Worm (Caenorhabditis elegans) whole organism, early embryonic: ENCODE measurements around the gene T03F6.9.
"Not testable (repeated sequence)": the region's sequence is repeated elsewhere in the genome, so short reads cannot be mapped to it uniquely, and the experiment has no call there.

Experiments used
- B0310.2 ChIP-seq: sonication (generic microtip); optimal IDR thresholded peaks from 2 replicates; lab custom pipeline; 2016; ENCODE audit warnings: mild to moderate bottlenecking, missing genetic modification characterization, missing compliant biosample characterization
- F13C5.2 ChIP-seq: sonication (generic microtip); optimal IDR thresholded peaks from 2 replicates; lab custom pipeline; 2017; ENCODE audit warnings: mild to moderate bottlenecking, missing genetic modification characterization, inconsistent platforms, missing compliant biosample characterization
- aly-1 ChIP-seq: sonication (generic microtip); optimal IDR thresholded peaks from 2 replicates; lab custom pipeline; 2016; ENCODE audit warnings: missing genetic modification characterization, missing compliant biosample characterization
- ama-1 ChIP-seq: fragments of 150-350 bp; optimal IDR thresholded peaks from 2 replicates; lab custom pipeline; 2014
- ceh-13 ChIP-seq: fragments of 200-800 bp; sonication (Bioruptor generic); optimal IDR thresholded peaks from 2 replicates; lab custom pipeline; 2018; ENCODE audit warnings: mild to moderate bottlenecking, missing genetic modification characterization, missing compliant biosample characterization
- ceh-36 ChIP-seq: sonication (generic microtip); optimal IDR thresholded peaks from 2 replicates; lab custom pipeline; 2016; ENCODE audit warnings: missing genetic modification characterization, inconsistent platforms, missing compliant biosample characterization
- ets-7 ChIP-seq: sonication (generic microtip); optimal IDR thresholded peaks from 2 replicates; lab custom pipeline; 2016; ENCODE audit warnings: missing genotype, missing genetic modification characterization, missing compliant biosample characterization
- flt-1 ChIP-seq: fragments of 200-800 bp; sonication (Bioruptor generic); IDR thresholded peaks from 2 replicates; pipeline ENCODE4 v1.3.6; 2022; ENCODE audit warnings: missing genetic modification characterization, missing compliant biosample characterization
- hmbx-1 ChIP-seq: sonication (generic microtip); optimal IDR thresholded peaks from 2 replicates; lab custom pipeline; 2016; ENCODE audit warnings: mild to moderate bottlenecking, missing genetic modification characterization, missing compliant biosample characterization
- hmg-4 ChIP-seq: fragments of 200-800 bp; sonication (Bioruptor generic); optimal IDR thresholded peaks from 2 replicates; lab custom pipeline; 2018; ENCODE audit warnings: mild to moderate bottlenecking, missing genetic modification characterization, missing compliant biosample characterization
- hnd-1 ChIP-seq: sonication (generic microtip); optimal IDR thresholded peaks from 2 replicates; lab custom pipeline; 2016; ENCODE audit warnings: missing genetic modification characterization, missing compliant biosample characterization
- pes-1 ChIP-seq: fragments of 200-800 bp; sonication (Bioruptor generic); IDR thresholded peaks from 2 replicates; pipeline ENCODE4 v1.3.6; 2022; ENCODE audit warnings: missing genetic modification reagents, missing genetic modification characterization, missing compliant biosample characterization
- scrt-1 ChIP-seq: fragments of 200-800 bp; sonication (Bioruptor generic); IDR thresholded peaks from 2 replicates; pipeline ENCODE4 v1.3.6; 2022; ENCODE audit warnings: missing genetic modification characterization, missing compliant biosample characterization
- sea-1 ChIP-seq: fragments of 200-800 bp; sonication (Bioruptor generic); conservative IDR thresholded peaks from 2 replicates; pipeline ENCODE4 v1.3.6; 2022; ENCODE audit warnings: missing genetic modification characterization, missing compliant biosample characterization
- tbx-11 ChIP-seq: fragments of 200-800 bp; sonication (Bioruptor generic); IDR thresholded peaks from 2 replicates; pipeline ENCODE4 v1.3.6; 2022; ENCODE audit warnings: missing genetic modification characterization, missing compliant biosample characterization
- tbx-37 ChIP-seq: fragments of 200-800 bp; sonication (Bioruptor generic); conservative IDR thresholded peaks from 2 replicates; pipeline ENCODE4 v1.3.6; 2022; ENCODE audit warnings: missing genetic modification reagents, missing genetic modification characterization, missing compliant biosample characterization
- tra-4 ChIP-seq: sonication (generic microtip); optimal IDR thresholded peaks from 2 replicates; lab custom pipeline; 2017; ENCODE audit warnings: missing genetic modification characterization, missing compliant biosample characterization

The T03F6.9 gene

DNA sequence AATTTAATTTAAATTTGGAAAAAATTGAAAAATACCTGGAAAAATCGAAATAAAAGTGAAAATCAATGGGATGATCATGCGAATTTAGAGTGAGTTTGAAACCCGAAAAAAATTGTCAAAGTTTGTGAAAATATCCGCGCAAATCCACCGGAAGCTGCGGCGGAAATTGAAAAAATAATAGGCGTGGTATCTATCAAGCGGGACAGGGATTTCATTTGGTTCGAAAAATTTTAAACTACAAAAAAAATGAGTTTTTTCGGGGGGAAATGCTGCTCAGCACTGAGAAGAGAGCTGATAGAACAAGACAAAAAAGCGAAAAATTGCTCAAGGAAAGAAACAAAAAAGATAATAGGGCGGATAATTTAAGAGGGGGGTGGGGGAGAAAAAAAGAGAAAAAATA lies at the start of gene T03F6.9:
Gene T03F6.9, minus strand, starts transcription at position 101 of the 400 bp plus-strand sequence.
- TF ChIP-seq sea-1 (GFP tag; lab: Robert Waterston, UW) = no peak
- TF ChIP-seq ceh-13 (GFP tag; lab: Kevin White, UChicago) = no peak
- no peak for TF ChIP-seq hnd-1 (tag; lab: Kevin White, UChicago)
- no peak for TF ChIP-seq flt-1 (GFP tag; lab: Robert Waterston, UW)
- TF ChIP-seq hmbx-1 (tag; lab: Kevin White, UChicago) = no peak
- TF ChIP-seq scrt-1 (GFP tag; lab: Robert Waterston, UW) = no peak
- TF ChIP-seq ama-1 = no peak
- TF ChIP-seq tra-4 (tag; lab: Kevin White, UChicago) = no peak
- no peak for TF ChIP-seq tbx-37

DNA sequence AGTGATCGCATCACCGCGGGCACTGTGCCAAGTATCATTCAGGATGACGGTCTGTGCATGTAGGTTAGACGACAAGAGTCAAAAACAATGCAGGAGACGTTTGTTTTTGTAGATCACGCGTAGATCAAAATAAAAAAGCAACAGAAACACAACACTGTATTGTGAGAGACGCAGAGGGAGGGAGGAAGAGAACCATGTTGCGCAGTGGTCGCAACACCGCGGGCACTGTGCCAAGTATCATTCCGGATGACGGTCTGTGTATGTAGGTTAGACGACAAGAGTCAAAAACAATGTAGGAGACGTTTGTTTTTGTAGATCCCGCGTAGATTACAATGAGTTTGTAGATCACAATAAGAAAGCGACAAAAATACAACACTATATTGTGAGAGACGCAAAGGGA lies 48.1 kb upstream of the T03F6.9 start:
- TF ChIP-seq ets-7 (tag; lab: Kevin White, UChicago) = no peak
- TF ChIP-seq hmg-4 (GFP tag; lab: Kevin White, UChicago) = no peak
- no peak for TF ChIP-seq F13C5.2 (tag; lab: Kevin White, UChicago)
- no peak for TF ChIP-seq pes-1 (GFP tag; lab: Robert Waterston, UW)
- no peak for TF ChIP-seq tra-4 (tag; lab: Kevin White, UChicago)
- TF ChIP-seq ceh-13 (GFP tag; lab: Kevin White, UChicago) = no peak

DNA sequence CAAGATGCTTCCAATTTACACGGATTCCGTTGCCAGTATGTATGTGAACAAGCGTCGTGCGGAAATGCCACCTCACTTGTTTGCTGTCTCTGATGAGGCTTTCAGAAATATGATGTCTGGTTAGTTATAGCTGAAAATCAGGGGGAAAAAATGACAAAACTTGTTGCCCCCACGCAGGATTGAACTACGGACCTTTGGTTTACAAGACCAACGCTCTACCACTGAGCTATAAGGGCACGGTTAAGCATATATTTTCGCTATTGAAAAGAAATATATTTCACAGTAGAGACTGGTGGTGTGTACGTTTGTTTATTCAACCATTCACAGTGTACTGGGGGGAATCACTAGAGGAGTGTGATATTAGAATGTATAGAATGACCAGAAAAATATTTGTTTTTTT lies 40.3 kb upstream of the T03F6.9 start:
- TF ChIP-seq B0310.2 (tag; lab: Kevin White, UChicago) = no peak
- TF ChIP-seq flt-1 (GFP tag; lab: Robert Waterston, UW) = no peak
- no peak for TF ChIP-seq tbx-11 (GFP tag; lab: Robert Waterston, UW)
- TF ChIP-seq ama-1 = no peak
- no peak for TF ChIP-seq hnd-1 (tag; lab: Kevin White, UChicago)
- TF ChIP-seq hmg-4 (GFP tag; lab: Kevin White, UChicago) = no peak
- TF ChIP-seq tbx-37 = no peak

DNA sequence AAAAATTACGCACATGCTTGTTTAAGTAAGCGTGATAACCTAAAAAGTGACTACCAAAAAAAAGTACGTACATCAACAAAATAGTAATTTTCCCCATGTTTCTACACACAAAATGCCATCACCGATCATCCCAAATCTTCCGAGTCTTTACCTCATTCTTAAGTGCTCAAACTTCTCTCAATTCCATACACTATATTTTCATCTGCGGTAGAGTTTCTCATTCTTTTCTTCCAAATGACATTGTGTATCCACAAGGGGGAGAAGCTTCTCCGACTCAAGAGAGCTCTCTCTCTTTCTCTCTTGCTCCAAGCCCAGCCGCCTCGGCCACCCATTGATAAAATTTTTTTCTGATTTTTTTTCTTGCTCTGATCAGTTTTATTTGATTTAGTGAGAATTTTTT lies 38.6 kb upstream of the T03F6.9 start, which contains the start of gene myo-6:
Gene myo-6, plus strand, starts transcription at position 301 of the 400 bp plus-strand sequence.
- TF ChIP-seq sea-1 (GFP tag; lab: Robert Waterston, UW) = no peak
- TF ChIP-seq tbx-37 = no peak
- TF ChIP-seq aly-1 (tag; lab: Kevin White, UChicago) = no peak
- TF ChIP-seq B0310.2 (tag; lab: Kevin White, UChicago) = no peak
- no peak for TF ChIP-seq hnd-1 (tag; lab: Kevin White, UChicago)
- no peak for TF ChIP-seq tra-4 (tag; lab: Kevin White, UChicago)
- TF ChIP-seq ceh-13 (GFP tag; lab: Kevin White, UChicago) = no peak
- no peak for TF ChIP-seq ets-7 (tag; lab: Kevin White, UChicago)
- TF ChIP-seq pes-1 (GFP tag; lab: Robert Waterston, UW) = no peak
- no peak for TF ChIP-seq flt-1 (GFP tag; lab: Robert Waterston, UW)
- no peak for TF ChIP-seq ceh-36
- no peak for TF ChIP-seq hmg-4 (GFP tag; lab: Kevin White, UChicago)
- no peak for TF ChIP-seq tbx-11 (GFP tag; lab: Robert Waterston, UW)
- no peak for TF ChIP-seq hmbx-1 (tag; lab: Kevin White, UChicago)
- no peak for TF ChIP-seq scrt-1 (GFP tag; lab: Robert Waterston, UW)
- no peak for TF ChIP-seq F13C5.2 (tag; lab: Kevin White, UChicago)

DNA sequence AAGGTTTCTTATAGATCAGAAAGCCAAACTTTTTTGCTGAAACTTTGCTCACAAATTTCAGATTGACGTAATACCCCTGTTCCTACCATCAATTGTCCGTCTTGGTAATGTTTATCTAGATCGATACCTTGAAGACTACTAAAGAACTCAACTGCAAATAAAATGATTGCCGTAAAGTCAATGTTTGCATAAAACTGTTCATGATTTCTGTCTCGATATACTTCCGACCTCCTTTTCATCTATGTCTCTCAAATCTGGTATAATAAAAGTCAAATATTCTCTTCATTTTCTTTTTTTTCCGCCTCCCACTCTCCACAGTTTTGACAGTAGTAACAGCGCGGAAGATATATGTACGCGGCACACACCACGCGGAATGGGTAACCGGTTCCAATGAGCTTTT lies 34.6 kb upstream of the T03F6.9 start, which contains the start of gene nas-1:
Gene nas-1, plus strand, starts transcription at position 301 of the 400 bp plus-strand sequence.
- no peak for TF ChIP-seq F13C5.2 (tag; lab: Kevin White, UChicago)
- TF ChIP-seq ama-1 = no peak
- TF ChIP-seq ceh-36 = no peak
- TF ChIP-seq hnd-1 (tag; lab: Kevin White, UChicago) = no peak

DNA sequence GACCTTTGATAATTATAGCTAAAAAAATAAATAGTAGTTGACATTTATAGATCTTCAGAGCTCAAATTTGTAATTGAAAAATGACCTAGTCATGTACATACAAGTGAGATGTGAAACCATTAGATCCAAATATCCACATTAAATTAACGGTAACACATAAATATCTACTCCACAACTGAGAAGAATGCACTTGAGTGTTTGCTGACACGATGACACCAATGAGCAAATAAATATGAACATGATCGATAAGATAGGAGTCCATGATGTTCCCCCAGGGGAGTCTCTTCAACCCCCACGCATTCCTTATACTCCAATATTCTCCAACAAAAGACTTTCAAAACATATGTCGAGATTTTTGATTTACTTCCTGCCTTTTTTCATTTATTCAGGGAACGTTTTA lies 33.5 kb upstream of the T03F6.9 start, which contains the start of gene ttr-52:
Gene ttr-52, plus strand, starts transcription at position 301 of the 400 bp plus-strand sequence.
- TF ChIP-seq scrt-1 (GFP tag; lab: Robert Waterston, UW) (no peak), hnd-1 (tag; lab: Kevin White, UChicago) (no peak), tra-4 (tag; lab: Kevin White, UChicago) (no peak), sea-1 (GFP tag; lab: Robert Waterston, UW) (no peak), tbx-11 (GFP tag; lab: Robert Waterston, UW) (no peak), hmbx-1 (tag; lab: Kevin White, UChicago) (no peak), ets-7 (tag; lab: Kevin White, UChicago) (no peak), ceh-13 (GFP tag; lab: Kevin White, UChicago) (no peak), ceh-36 (no peak), aly-1 (tag; lab: Kevin White, UChicago) (no peak), flt-1 (GFP tag; lab: Robert Waterston, UW) (no peak), ama-1 (no peak), pes-1 (GFP tag; lab: Robert Waterston, UW) (no peak), B0310.2 (tag; lab: Kevin White, UChicago) (no peak), hmg-4 (GFP tag; lab: Kevin White, UChicago) (no peak), F13C5.2 (tag; lab: Kevin White, UChicago) (no peak), tbx-37 (no peak)

DNA sequence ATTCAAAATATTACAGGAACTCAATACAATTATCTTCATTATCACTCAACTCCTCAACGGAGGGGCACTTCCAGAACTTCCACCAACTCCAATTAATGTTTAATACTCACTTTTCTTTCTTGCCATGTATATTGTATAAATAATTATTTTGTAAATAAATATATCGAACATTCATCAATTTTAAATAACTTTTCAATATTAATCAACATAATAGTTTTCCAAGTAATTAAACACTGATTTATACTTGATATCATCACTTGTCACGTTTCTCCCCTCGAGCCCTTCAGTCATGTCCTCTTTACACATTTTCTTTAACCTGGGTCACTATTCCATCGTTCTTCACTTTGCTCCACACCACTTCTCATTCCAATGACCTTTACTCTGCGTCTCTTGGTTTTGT lies 32.1 kb upstream of the T03F6.9 start, which contains the start of gene mig-18:
Gene mig-18, plus strand, starts transcription at position 301 of the 400 bp plus-strand sequence.
- no peak for TF ChIP-seq pes-1 (GFP tag; lab: Robert Waterston, UW)
- TF ChIP-seq hnd-1 (tag; lab: Kevin White, UChicago) = no peak
- TF ChIP-seq ama-1 = no peak
- TF ChIP-seq tra-4 (tag; lab: Kevin White, UChicago) = no peak

DNA sequence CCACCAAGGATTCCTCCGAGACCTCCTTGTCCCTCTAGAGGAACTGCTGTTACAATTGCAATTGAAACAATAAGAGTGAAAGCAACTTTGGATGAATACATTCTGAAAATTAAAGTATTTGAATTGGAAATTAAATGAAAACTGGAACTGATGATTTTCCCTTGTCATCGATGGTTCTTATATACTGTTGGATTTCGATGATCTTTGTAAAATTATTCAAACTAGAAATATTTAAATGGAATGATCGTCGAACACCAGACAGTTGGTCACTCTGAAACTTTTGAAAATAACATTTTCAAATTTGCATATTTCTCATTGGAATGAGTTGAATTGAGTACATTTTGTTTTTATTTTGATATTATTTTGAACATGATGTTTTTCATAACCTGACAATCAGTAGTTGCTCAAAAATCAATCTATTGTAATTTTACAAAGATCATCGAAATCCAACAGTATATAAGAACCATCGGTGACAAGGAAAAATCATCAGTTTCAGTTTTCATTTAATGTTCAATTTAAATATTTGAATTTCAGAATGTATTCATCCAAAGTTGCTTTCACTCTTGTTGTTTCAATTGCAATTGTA lies 30.9 kb upstream of the T03F6.9 start, which contains the start of the genes srlf-9 and srlf-10:
Gene srlf-9, minus strand, starts transcription at position 101 of the 586 bp plus-strand sequence.
Gene srlf-10, plus strand, starts transcription at position 536 of the 586 bp plus-strand sequence.
- TF ChIP-seq scrt-1 (GFP tag; lab: Robert Waterston, UW); F13C5.2 (tag; lab: Kevin White, UChicago); hmg-4 (GFP tag; lab: Kevin White, UChicago): not testable (repeated sequence)
